Worm (Caenorhabditis elegans) whole organism, mixed stage, embryonic: ENCODE measurements around the gene T15B7.15.

Experiments
- ces-1 ChIP-seq: fragments of 150-350 bp; optimal IDR thresholded peaks from 2 replicates; lab custom pipeline; 2014; ENCODE audit warnings: missing biosample characterization, missing genetic modification reagents, missing genetic modification characterization
- drap-1 ChIP-seq: fragments of 200-800 bp; sonication (Bioruptor generic); optimal IDR thresholded peaks from 3 replicates; lab custom pipeline; 2018; ENCODE audit warnings: mild to moderate bottlenecking, missing genetic modification characterization, missing compliant biosample characterization
- elt-1 ChIP-seq: sonication (generic microtip); optimal IDR thresholded peaks from 2 replicates; lab custom pipeline; 2017; ENCODE audit warnings: missing genetic modification characterization, mild to moderate bottlenecking, missing compliant biosample characterization, antibody characterized with exemption, moderate library complexity, borderline replicate concordance; ENCODE audit not compliant: insufficient read depth
- elt-3 ChIP-seq: fragments of 150-350 bp; optimal IDR thresholded peaks from 2 replicates; lab custom pipeline; 2014; ENCODE audit warnings: missing biosample characterization, missing genetic modification characterization
- lin-13 ChIP-seq: fragments of 150-350 bp; optimal IDR thresholded peaks from 2 replicates; lab custom pipeline; 2014; ENCODE audit warnings: missing biosample characterization, missing genetic modification characterization
- lsy-2 ChIP-seq: fragments of 150-350 bp; optimal IDR thresholded peaks from 2 replicates; lab custom pipeline; 2014; ENCODE audit warnings: missing biosample characterization, missing genetic modification characterization
- mab-5 ChIP-seq: fragments of 150-350 bp; optimal IDR thresholded peaks from 2 replicates; lab custom pipeline; 2014; ENCODE audit warnings: missing biosample characterization, missing genetic modification characterization
- nhr-237 ChIP-seq: fragments of 150-350 bp; optimal IDR thresholded peaks from 2 replicates; lab custom pipeline; 2014; ENCODE audit warnings: missing biosample characterization, missing genetic modification characterization
- nhr-28 ChIP-seq: fragments of 150-350 bp; optimal IDR thresholded peaks from 2 replicates; lab custom pipeline; 2014; ENCODE audit warnings: missing biosample characterization, missing genetic modification characterization
- nhr-76 ChIP-seq: sonication (generic microtip); optimal IDR thresholded peaks from 2 replicates; lab custom pipeline; 2017; ENCODE audit warnings: missing biosample characterization, missing genetic modification characterization
- snpc-4 ChIP-seq: fragments of 150-350 bp; optimal IDR thresholded peaks from 2 replicates; lab custom pipeline; 2014; ENCODE audit warnings: missing biosample characterization, missing genetic modification characterization
- tbx-8 ChIP-seq: fragments of 200-800 bp; sonication (Bioruptor generic); optimal IDR thresholded peaks from 2 replicates; lab custom pipeline; 2018; ENCODE audit warnings: mild to moderate bottlenecking, missing genetic modification characterization, moderate library complexity, missing compliant biosample characterization
- unc-39 ChIP-seq: fragments of 150-350 bp; optimal IDR thresholded peaks from 2 replicates; lab custom pipeline; 2014; ENCODE audit warnings: missing biosample characterization, missing genetic modification characterization
- unc-62 ChIP-seq: fragments of 150-350 bp; optimal IDR thresholded peaks from 2 replicates; lab custom pipeline; 2014; ENCODE audit warnings: missing biosample characterization, missing genetic modification reagents, missing genetic modification characterization

DNA sequence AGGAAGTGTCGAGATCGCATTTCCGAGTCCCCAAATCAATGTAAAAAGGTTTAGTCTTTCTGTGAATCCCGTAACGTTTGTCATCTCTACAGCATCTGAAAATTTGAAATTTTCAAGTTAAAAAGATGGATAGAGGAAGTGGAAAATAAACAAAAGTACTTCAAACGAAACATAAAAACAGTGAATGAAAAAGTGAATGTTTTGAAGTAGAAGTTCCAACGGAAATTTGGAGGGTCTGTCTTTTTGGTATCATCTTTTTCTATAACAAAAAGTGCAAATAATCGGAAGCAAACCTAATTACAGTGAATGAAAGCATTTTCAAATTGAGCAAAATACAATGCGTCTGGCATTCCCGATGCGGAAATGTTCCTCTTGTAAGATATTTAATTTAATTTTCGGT, 8.0 kb upstream of the T15B7.15 start, which contains the start of gene lgc-54:
- TF ChIP-seq unc-62 (GFP tag; lab: Kevin White, UChicago) (no peak), nhr-76 (tag; lab: Kevin White, UChicago) (no peak), tbx-8 (no peak), lin-13 (no peak), nhr-28 (tag; lab: Kevin White, UChicago) (no peak), snpc-4 (no peak), drap-1 (GFP tag; lab: Kevin White, UChicago) (no peak), lsy-2 (no peak), unc-39 (tag; lab: Kevin White, UChicago) (no peak), elt-1 (tag; lab: Kevin White, UChicago) (no peak), ces-1 (no peak), elt-3 (no peak), nhr-237 (tag; lab: Kevin White, UChicago) (no peak), mab-5 (tag; lab: Kevin White, UChicago) (no peak)
